Fruit fly (Drosophila melanogaster) whole organism, wandering third instar larva: ENCODE measurements around the gene CG31233.

Experiments used
- Abd-B ChIP-seq: fragments of >200 bp; optimal IDR thresholded peaks from 2 replicates; lab custom pipeline; 2017; ENCODE audit warnings: missing biosample characterization, missing genetic modification characterization
- CG9705 ChIP-seq: fragments of 200-800 bp; sonication (Bioruptor generic); optimal IDR thresholded peaks from 2 replicates; lab custom pipeline; 2018; ENCODE audit warnings: missing biosample characterization, mild to moderate bottlenecking, missing genetic modification characterization
- Dfd ChIP-seq: fragments of >200 bp; optimal IDR thresholded peaks from 2 replicates; lab custom pipeline; 2017; ENCODE audit warnings: missing biosample characterization, missing genetic modification characterization
- Dif ChIP-seq: fragments of 200-275, 200-300 bp; sonication (Bioruptor generic); optimal IDR thresholded peaks from 2 replicates; lab custom pipeline; 2018; ENCODE audit warnings: missing biosample characterization, missing genetic modification characterization; ENCODE audit not compliant: partially characterized antibody
- GATAd ChIP-seq: sonication (Bioruptor generic); optimal IDR thresholded peaks from 2 replicates; lab custom pipeline; 2016; ENCODE audit warnings: missing biosample characterization, missing genetic modification characterization
- HLH106 ChIP-seq: fragments of 200-800 bp; optimal IDR thresholded peaks from 3 replicates; lab custom pipeline; 2019; ENCODE audit warnings: missing biosample characterization, mild to moderate bottlenecking, missing genetic modification characterization, moderate library complexity
- Hr78 ChIP-seq: fragments of >200 bp; optimal IDR thresholded peaks from 2 replicates; lab custom pipeline; 2017; ENCODE audit warnings: missing biosample characterization, missing genetic modification characterization
- Jra ChIP-seq: sonication (Bioruptor generic); optimal IDR thresholded peaks from 2 replicates; lab custom pipeline; 2016; ENCODE audit warnings: missing biosample characterization, missing genetic modification characterization
- OdsH ChIP-seq: fragments of 200-800 bp; sonication (Bioruptor generic); optimal IDR thresholded peaks from 2 replicates; lab custom pipeline; 2016; ENCODE audit warnings: missing biosample characterization, mild to moderate bottlenecking, missing genetic modification characterization
- Rel ChIP-seq, 2 experiments: fragments of 200-800 bp; sonication (Bioruptor generic) in 1 of 2; optimal IDR thresholded peaks; 2 replicates in 1 of 2; 3 replicates in 1 of 2; lab custom pipeline; 2016 to 2019; ENCODE audit warnings: mild to moderate bottlenecking in 2 of 2, missing biosample characterization in 2 of 2, missing genetic modification characterization in 2 of 2, moderate library complexity in 1 of 2
- Sp1 ChIP-seq: fragments of 200-800 bp; sonication (Bioruptor generic); optimal IDR thresholded peaks from 3 replicates; lab custom pipeline; 2019; ENCODE audit warnings: missing biosample characterization, mild to moderate bottlenecking, missing genetic modification characterization, moderate library complexity
- Vsx2 ChIP-seq: fragments of 200-300, 225-300 bp; sonication (Bioruptor generic); optimal IDR thresholded peaks from 2 replicates; lab custom pipeline; 2018; ENCODE audit warnings: missing biosample characterization, missing genetic modification characterization; ENCODE audit not compliant: partially characterized antibody
- br ChIP-seq: fragments of 200-800 bp; sonication (Bioruptor generic); optimal IDR thresholded peaks from 2 replicates; lab custom pipeline; 2016; ENCODE audit warnings: missing biosample characterization, missing genetic modification characterization
- brk ChIP-seq: fragments of 200-800 bp; sonication (Bioruptor generic); optimal IDR thresholded peaks from 2 replicates; lab custom pipeline; 2016; ENCODE audit warnings: missing biosample characterization, mild to moderate bottlenecking, missing genetic modification characterization
- dl ChIP-seq, 2 experiments: fragments of 175-275, 200-275 bp in 1 of 2; fragments of 200-275 bp in 1 of 2; sonication (Bioruptor generic); optimal IDR thresholded peaks; lab custom pipeline; 2018; ENCODE audit warnings: mild to moderate bottlenecking in 2 of 2, missing biosample characterization in 2 of 2, missing genetic modification characterization in 2 of 2, moderate library complexity in 2 of 2; ENCODE audit not compliant: partially characterized antibody in 2 of 2, insufficient read depth in 1 of 2
- dmrt93B ChIP-seq: fragments of 200-800 bp; sonication (Bioruptor generic); optimal IDR thresholded peaks from 2 replicates; lab custom pipeline; 2018; ENCODE audit warnings: missing biosample characterization, mild to moderate bottlenecking, missing genetic modification characterization
- dsf ChIP-seq: sonication (Bioruptor generic); optimal IDR thresholded peaks from 2 replicates; lab custom pipeline; 2016; ENCODE audit warnings: missing biosample characterization, missing genetic modification characterization, borderline replicate concordance
- ey ChIP-seq: fragments of 200-800 bp; sonication (Bioruptor generic); optimal IDR thresholded peaks from 2 replicates; lab custom pipeline; 2016; ENCODE audit warnings: missing biosample characterization, missing genetic modification characterization
- foxo ChIP-seq, 2 experiments: fragments of 200-800 bp; sonication (Bioruptor generic); optimal IDR thresholded peaks; 2 replicates in 1 of 2; 3 replicates in 1 of 2; lab custom pipeline; 2016 to 2017; ENCODE audit warnings: missing biosample characterization in 2 of 2, missing genetic modification characterization in 2 of 2
- h ChIP-seq: fragments of 200-800 bp; sonication (Bioruptor generic); optimal IDR thresholded peaks from 3 replicates; lab custom pipeline; 2016; ENCODE audit warnings: missing biosample characterization, mild to moderate bottlenecking, missing genetic modification characterization
- lola ChIP-seq: fragments of >200 bp; optimal IDR thresholded peaks from 2 replicates; lab custom pipeline; 2017; ENCODE audit warnings: missing biosample characterization, missing genetic modification characterization
- pan ChIP-seq: fragments of >200 bp; optimal IDR thresholded peaks from 2 replicates; lab custom pipeline; 2017
- psq ChIP-seq: fragments of 200-800 bp; sonication (Bioruptor generic); optimal IDR thresholded peaks from 3 replicates; lab custom pipeline; 2017; ENCODE audit warnings: missing biosample characterization, mild to moderate bottlenecking, missing genetic modification characterization, moderate library complexity
- sv ChIP-seq: fragments of 200-800 bp; sonication (Bioruptor generic); optimal IDR thresholded peaks from 3 replicates; lab custom pipeline; 2016; ENCODE audit warnings: missing biosample characterization, missing genetic modification characterization
- woc ChIP-seq: sonication (Bioruptor generic); optimal IDR thresholded peaks from 2 replicates; lab custom pipeline; 2016; ENCODE audit warnings: missing biosample characterization, mild to moderate bottlenecking, missing genetic modification characterization

The CG31233 gene

DNA sequence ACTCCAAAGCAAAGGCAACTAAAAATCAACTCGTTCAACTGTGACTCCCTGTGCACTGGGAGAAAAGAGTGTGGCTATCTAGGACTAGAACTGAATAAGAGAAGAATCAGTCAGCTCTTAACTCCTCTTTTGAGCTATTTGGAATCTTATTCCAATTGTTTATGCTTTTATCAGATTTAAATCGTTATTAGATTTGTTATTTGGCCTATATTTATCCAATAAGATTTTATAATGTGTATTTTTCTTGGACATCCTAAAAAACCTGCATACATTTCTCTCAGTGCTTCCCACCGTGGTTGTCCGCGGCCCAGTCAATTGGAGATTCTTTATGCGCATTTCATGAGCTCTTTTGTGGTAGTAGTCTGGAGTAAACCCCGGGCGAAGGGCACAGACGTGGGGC is 31.8 kb downstream of the CG31233 start (continued):
- TF ChIP-seq ey, result peak; percentile 92
- TF ChIP-seq pan (lab: Kevin White, UChicago), result no peak
- TF ChIP-seq CG9705 (GFP tag; lab: Kevin White, UChicago), result peak; percentile 50
- TF ChIP-seq HLH106, result peak; percentile 89
- TF ChIP-seq Jra (GFP tag; lab: Kevin White, UChicago), result peak; percentile 61
- peak; percentile 71 for TF ChIP-seq Rel (GFP tag; optimal IDR thresholded peaks at IDR 0.05; lab: Kevin White, UChicago)
- TF ChIP-seq Rel (tag; optimal IDR thresholded peaks at IDR 0.05; lab: Kevin White, UChicago), result no peak
- no peak for TF ChIP-seq lola (GFP tag; lab: Kevin White, UChicago)
- peak; percentile 91 for TF ChIP-seq br (GFP tag; lab: Kevin White, UChicago)
- TF ChIP-seq Hr78, result no peak
- no peak for TF ChIP-seq Dif (GFP tag; lab: Kevin White, UChicago)
- TF ChIP-seq brk, result peak; percentile 85
- TF ChIP-seq Sp1 (GFP tag; lab: Kevin White, UChicago), result peak; percentile 88
- peak; percentile 14 for TF ChIP-seq dsf
- TF ChIP-seq OdsH (GFP tag; lab: Kevin White, UChicago), result peak; percentile 92
- TF ChIP-seq dmrt93B (GFP tag; lab: Kevin White, UChicago), result peak; percentile 80
- no peak for TF ChIP-seq GATAd (GFP tag; lab: Kevin White, UChicago)
- peak; percentile 90 for TF ChIP-seq woc

DNA sequence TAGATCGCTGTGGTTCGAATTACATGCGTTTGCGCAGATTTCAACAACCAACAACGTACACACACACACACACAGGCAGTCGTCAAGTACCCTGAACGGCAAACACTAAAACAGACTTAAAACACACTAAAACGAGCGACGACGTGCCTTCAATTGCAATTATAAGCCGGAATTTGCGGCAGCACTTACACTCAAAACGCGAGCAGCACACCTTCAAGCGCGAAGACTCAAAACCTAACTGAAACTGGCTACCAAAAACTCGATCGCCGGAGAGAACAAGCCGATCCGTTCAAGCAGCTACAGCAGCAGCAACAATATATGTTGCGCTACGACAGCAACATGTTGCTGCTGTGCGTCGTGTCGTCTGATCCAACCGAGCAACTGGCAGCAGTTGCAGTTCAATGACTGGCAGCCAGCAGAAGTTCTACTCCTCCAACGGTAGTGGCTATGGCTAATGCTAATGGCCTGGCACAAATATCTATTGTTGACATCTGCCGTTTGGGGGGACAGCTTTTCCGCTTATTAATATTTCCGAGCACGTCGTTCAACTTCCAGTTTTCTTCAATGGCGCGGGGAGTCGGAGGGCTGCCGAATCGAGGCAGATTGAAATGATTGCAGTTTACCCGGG is 32.8 kb downstream of the CG31233 start, which contains the start of gene tsl:
Gene tsl (minus strand): TSS at position 242 of the 628 bp plus-strand sequence.
- no peak for TF ChIP-seq Rel (GFP tag; optimal IDR thresholded peaks at IDR 0.05; lab: Kevin White, UChicago)
- no peak for TF ChIP-seq Rel (tag; optimal IDR thresholded peaks at IDR 0.05; lab: Kevin White, UChicago)
- TF ChIP-seq psq (GFP tag; lab: Kevin White, UChicago), result no peak
- no peak for TF ChIP-seq brk
- TF ChIP-seq dl (GFP tag; optimal IDR thresholded peaks at IDR 0.05; lab: Kevin White, UChicago; ENCODE audit: insufficient read depth in 1 of 2, partially characterized antibody in 2 of 2), result no peak
- TF ChIP-seq br (GFP tag; lab: Kevin White, UChicago), result peak; percentile 13
- TF ChIP-seq dsf, result no peak

DNA sequence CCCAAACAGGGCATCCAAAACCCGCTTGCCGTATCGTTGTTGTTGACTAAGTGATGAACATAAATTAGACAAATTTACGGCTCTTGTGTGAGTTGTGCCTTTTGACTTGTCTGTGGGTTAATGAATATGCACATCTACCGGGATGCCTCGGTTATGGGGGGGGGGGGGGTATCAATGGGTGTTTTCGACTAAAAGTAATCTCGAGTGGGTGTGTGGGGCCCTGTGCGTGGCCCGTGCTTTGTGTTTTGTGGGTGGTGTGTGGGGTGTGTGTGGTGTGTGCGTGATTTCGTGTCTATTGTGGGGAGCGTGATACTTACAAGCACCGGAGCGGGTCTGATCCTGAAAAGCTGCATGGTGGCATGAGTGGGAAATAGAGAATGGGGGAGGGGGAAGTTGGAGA is 40.7 kb downstream of the CG31233 start:
- TF ChIP-seq Dfd, result peak; percentile 34
- TF ChIP-seq foxo (GFP tag; optimal IDR thresholded peaks at IDR 0.05; lab: Kevin White, UChicago), result no peak

DNA sequence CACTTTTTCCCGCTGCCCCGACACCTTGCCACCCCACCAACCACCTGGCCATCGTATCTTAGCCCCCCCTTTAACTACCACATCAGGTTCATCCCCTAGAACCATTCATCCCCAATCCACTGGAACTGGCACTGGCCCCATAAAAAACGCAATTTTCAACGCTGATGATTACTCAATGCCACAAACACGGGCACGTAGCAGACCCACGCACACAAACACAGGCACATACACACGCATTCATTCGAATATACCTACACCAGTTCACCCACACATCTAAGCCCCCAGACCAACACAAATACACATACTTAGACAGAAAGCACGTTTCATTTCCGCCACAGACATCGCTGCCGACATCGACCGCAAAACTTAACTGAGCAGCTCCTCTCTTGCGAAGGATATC is 44.1 kb downstream of the CG31233 start:
- no peak for TF ChIP-seq sv (GFP tag; lab: Kevin White, UChicago)
- TF ChIP-seq Vsx2 (GFP tag; lab: Kevin White, UChicago), result no peak
- no peak for TF ChIP-seq Abd-B (GFP tag; lab: Kevin White, UChicago)
- no peak for TF ChIP-seq h (GFP tag; lab: Kevin White, UChicago)
- no peak for TF ChIP-seq psq (GFP tag; lab: Kevin White, UChicago)
- no peak for TF ChIP-seq CG9705 (GFP tag; lab: Kevin White, UChicago)
- TF ChIP-seq Hr78, result no peak
- no peak for TF ChIP-seq lola (GFP tag; lab: Kevin White, UChicago)
